Worm (Caenorhabditis elegans): ENCODE results near the gene arl-1.

Gene arl-1

DNA sequence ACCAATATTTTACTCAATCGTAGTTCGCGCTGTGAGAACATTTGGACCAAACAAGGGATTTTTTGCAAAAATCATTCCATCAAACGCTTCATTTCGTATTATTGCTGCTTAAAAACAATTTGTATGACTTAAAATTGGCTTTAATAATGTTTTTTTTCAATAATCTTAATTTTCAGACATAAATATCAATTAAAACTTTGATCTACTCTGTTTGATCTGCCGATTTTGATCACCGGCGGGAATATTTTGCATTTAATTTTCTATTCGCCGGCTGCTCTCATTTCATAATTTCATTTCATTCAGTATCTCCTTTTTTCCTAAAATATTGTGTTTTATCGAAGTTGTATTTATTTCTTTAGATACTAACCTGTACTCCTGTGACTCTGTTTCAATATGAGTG, 6.6 kb upstream of the arl-1 start, which contains the start of gene puf-5:
TSS of gene puf-5 (plus strand) at position 358 of the 400 bp plus-strand sequence.
- no peak for TF ChIP-seq flt-1 (GFP tag; IDR thresholded peaks at IDR 0.05)
- TF ChIP-seq ztf-29 (GFP tag; IDR thresholded peaks at IDR 0.05): no peak
- TF ChIP-seq T22C8.4 (GFP tag; IDR thresholded peaks at IDR 0.05): no peak
- TF ChIP-seq med-1 (GFP tag; optimal IDR thresholded peaks at IDR 0.05; ENCODE audit: insufficient read depth): no peak

DNA sequence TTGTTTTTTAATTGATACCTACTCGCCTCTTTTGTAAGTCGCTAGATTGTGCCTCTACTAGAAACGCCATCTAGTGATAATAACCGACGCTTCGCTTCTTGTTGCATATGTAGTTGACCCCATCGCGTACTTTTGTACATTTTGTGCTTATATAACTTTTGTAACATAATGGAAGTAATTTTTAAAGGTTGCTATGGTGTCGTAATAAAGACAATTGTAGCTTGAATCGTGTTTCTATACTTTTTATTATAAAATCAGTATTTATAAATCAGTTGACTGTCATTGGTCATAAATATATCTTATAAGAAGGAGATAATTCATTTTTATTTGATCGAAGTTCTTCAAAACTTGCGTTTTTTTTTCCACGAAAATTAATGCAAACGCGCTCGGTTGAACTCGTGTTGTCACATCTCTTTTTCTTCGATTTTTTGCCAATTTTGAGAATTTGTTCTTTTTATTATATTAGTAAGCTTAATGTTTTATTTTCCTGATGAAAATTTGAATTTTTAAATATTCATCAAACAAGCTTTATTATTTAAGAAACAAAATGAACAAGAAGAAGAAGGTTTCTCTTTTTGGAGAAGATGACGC, 4.2 kb upstream of the arl-1 start, which contains the start of gene F54C9.9:
TSS of gene F54C9.9 (plus strand) at position 541 of the 591 bp plus-strand sequence.
- TF ChIP-seq cog-1 (tag; optimal IDR thresholded peaks at IDR 0.05): no peak
- no peak for TF ChIP-seq tab-1 (GFP tag; IDR thresholded peaks at IDR 0.05)
- TF ChIP-seq ztf-23 (GFP tag; IDR thresholded peaks at IDR 0.05): no peak
- no peak for TF ChIP-seq ref-1 (GFP tag; conservative IDR thresholded peaks at IDR 0.05)
- TF ChIP-seq flt-1 (GFP tag; IDR thresholded peaks at IDR 0.05): no peak
- no peak for TF ChIP-seq ztf-29 (GFP tag; IDR thresholded peaks at IDR 0.05)
- TF ChIP-seq med-1 (GFP tag; optimal IDR thresholded peaks at IDR 0.05; ENCODE audit: insufficient read depth): no peak
- TF ChIP-seq klf-2 (GFP tag; conservative IDR thresholded peaks at IDR 0.05): no peak
- no peak for TF ChIP-seq T22C8.4 (GFP tag; IDR thresholded peaks at IDR 0.05)

DNA sequence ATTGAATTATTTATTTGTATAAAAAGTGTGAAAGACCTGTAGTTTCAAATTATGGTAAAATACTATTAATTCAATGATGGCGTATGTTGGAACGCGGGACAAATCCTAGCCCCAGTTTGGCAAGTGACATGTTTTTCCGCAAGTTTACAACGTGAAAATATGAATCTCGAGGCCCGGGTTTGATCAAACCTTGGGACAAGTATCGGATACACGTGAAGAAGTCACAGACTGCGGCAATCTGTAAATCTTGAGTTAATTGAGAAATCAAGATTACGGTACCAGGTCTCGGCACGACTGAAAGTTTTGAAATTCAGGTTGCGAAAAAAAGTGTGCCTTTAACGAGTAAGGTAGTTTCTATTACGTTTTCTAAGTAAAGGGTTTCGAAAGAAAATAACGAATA, 1.2 kb downstream of the arl-1 start:
- TF ChIP-seq ztf-29 (GFP tag; IDR thresholded peaks at IDR 0.05) (no peak), ztf-23 (GFP tag; IDR thresholded peaks at IDR 0.05) (no peak)

DNA sequence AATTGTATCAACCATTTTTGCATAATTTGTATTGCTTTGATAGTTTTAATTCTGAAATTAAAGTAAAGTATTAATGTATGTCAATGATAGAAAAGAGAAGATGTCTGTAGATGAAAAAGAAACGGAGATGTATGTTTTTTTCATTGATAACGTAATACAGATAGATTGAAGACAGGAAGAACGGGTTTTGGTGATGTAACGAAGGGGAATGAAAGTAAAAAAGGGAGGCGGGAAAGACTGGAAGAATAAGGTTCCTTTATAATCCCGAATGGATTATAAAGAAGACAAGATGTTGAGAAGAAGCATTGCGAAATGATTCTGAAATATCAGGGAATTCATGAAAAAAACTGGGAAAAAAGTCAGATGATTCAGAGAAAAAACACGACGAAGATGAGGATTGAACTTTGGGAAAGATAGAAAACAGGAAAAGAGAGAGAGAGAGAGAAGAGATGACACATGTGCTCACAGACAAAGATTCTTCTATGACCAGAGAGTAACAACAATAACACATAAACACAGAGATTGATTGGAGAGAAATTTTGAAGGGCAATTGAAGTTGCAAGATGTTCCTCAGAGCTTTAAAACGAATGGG, 3.3 kb downstream of the arl-1 start, which contains the start of gene F54C9.11:
TSS of gene F54C9.11 (minus strand) at position 51 of the 592 bp plus-strand sequence.
- no peak for TF ChIP-seq ztf-23 (GFP tag; IDR thresholded peaks at IDR 0.05)
- TF ChIP-seq cog-1 (tag; optimal IDR thresholded peaks at IDR 0.05): no peak
- no peak for TF ChIP-seq ref-1 (GFP tag; conservative IDR thresholded peaks at IDR 0.05)

DNA sequence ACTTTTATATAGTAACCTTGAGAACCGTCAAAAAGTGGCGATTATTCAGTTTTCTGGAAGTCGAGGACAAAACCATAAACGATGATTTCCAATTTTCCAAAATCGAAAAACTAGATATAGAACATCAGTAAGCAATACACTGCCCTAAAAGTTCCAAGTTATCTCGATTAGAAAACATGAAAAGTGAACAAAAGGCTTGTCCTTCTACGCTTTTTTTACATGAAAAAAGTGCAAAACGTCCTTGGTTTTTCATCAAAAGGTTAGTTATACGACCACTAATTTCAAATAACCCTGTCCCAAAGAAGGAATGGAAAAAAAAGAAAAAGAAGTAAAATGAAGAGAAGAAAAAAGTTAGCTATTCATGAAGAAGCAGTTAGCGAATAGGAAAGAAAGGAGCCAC, 4.1 kb downstream of the arl-1 start:
- TF ChIP-seq med-1 (GFP tag; optimal IDR thresholded peaks at IDR 0.05; ENCODE audit: insufficient read depth) (no peak), ztf-29 (GFP tag; IDR thresholded peaks at IDR 0.05) (no peak), cog-1 (tag; optimal IDR thresholded peaks at IDR 0.05) (no peak), flt-1 (GFP tag; IDR thresholded peaks at IDR 0.05) (no peak), tab-1 (GFP tag; IDR thresholded peaks at IDR 0.05) (no peak), ztf-23 (GFP tag; IDR thresholded peaks at IDR 0.05) (no peak), klf-2 (GFP tag; conservative IDR thresholded peaks at IDR 0.05) (no peak), T22C8.4 (GFP tag; IDR thresholded peaks at IDR 0.05) (no peak), ref-1 (GFP tag; conservative IDR thresholded peaks at IDR 0.05) (no peak)

DNA sequence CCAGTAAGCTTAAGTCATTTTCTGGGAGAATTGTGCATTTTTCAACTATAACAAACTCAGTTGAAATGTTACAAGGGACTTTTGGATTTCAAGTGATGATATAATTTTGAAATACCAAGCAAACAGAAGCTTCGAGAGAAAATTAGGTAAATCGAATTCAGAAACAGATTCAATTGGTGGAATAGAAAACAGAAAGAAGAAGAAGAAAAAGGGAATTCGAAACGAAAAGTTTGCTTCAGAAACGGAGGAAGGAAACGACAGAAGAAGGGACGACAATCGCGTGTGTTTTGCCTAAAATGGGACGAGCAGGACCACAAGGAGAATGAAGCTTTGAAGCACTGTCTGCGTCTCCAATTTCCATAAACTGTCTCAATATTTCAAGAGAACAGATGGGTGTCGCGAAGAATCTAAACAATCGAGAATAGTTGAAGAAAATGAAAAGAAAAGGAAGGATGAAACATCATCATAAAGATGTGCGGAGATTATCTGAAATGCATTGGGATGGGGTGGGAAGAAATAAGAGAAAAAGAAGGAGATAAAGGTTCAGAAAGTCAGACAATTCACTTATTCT, 5.9 kb downstream of the arl-1 start:
- no peak for TF ChIP-seq flt-1 (GFP tag; IDR thresholded peaks at IDR 0.05)
- TF ChIP-seq T22C8.4 (GFP tag; IDR thresholded peaks at IDR 0.05): no peak
- no peak for TF ChIP-seq ztf-29 (GFP tag; IDR thresholded peaks at IDR 0.05)
- no peak for TF ChIP-seq tab-1 (GFP tag; IDR thresholded peaks at IDR 0.05)
- TF ChIP-seq cog-1 (tag; optimal IDR thresholded peaks at IDR 0.05): no peak
- no peak for TF ChIP-seq ztf-23 (GFP tag; IDR thresholded peaks at IDR 0.05)

DNA sequence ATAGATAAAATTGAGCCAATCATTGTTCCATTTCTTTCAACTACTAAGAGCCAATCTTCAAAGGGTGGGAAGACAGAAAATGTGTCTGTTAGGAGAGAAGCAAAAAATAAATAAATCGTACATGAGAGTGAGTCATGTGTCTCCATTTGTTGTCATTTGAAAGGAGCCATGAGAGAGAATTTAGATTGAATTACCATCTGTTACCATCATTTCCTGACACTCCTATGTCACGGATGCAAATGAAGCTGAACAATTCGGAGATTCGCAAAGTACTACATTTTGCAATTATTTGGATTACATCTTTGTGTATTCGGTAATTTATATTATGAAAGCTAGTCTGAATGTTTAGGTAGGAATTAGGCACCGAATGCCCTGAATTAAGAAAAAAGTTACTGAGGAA, 6.6 kb downstream of the arl-1 start:
- TF ChIP-seq tab-1 (GFP tag; IDR thresholded peaks at IDR 0.05) (no peak), T22C8.4 (GFP tag; IDR thresholded peaks at IDR 0.05) (no peak), flt-1 (GFP tag; IDR thresholded peaks at IDR 0.05) (no peak), ztf-29 (GFP tag; IDR thresholded peaks at IDR 0.05) (no peak)

DNA sequence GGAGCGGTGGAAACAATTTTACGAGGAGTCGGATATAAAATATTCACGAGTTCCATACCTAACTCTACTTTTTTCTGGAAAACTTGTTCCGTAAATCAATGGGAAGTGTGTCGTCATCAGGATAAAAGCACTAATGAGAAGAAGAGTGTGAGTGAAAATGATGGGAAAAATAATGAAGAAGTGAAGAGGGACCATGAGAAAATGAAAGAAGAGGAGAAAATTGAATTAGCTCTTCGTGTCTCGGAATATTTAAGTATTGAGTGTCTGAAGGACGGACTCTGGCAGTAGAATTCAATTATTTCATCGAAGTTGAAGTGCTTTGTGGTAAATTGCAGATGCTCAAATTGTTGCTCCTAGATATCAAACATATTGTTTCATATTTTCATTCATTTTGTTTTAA, 7.4 kb downstream of the arl-1 start:
- TF ChIP-seq ztf-23 (GFP tag; IDR thresholded peaks at IDR 0.05) (no peak), ref-1 (GFP tag; conservative IDR thresholded peaks at IDR 0.05) (no peak), klf-2 (GFP tag; conservative IDR thresholded peaks at IDR 0.05) (no peak), tab-1 (GFP tag; IDR thresholded peaks at IDR 0.05) (no peak), flt-1 (GFP tag; IDR thresholded peaks at IDR 0.05) (no peak), cog-1 (tag; optimal IDR thresholded peaks at IDR 0.05) (no peak), ztf-29 (GFP tag; IDR thresholded peaks at IDR 0.05) (no peak), med-1 (GFP tag; optimal IDR thresholded peaks at IDR 0.05; ENCODE audit: insufficient read depth) (no peak), T22C8.4 (GFP tag; IDR thresholded peaks at IDR 0.05) (no peak)

DNA sequence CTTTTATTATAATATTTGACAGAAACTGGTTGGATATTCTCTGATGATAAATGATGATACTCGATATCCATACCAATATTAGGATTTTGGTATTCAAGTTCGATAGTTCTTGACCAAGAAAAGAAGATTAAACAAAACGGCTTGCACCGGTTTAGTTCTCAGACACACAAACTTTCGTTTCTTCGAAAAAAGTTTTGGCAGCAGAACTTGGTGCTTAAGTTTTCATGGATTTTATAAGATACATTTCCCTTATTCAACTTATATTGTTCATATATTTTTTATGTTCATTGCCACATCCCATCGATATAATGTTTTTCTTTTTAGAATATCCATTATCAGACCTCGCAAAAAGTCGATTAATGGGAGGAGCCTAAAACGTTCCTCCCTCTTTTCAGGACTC, 8.9 kb downstream of the arl-1 start, which contains the start of gene aptf-4:
TSS of gene aptf-4 (plus strand) at position 301 of the 400 bp plus-strand sequence.
- TF ChIP-seq ztf-23 (GFP tag; IDR thresholded peaks at IDR 0.05) (no peak), cog-1 (tag; optimal IDR thresholded peaks at IDR 0.05) (no peak), ref-1 (GFP tag; conservative IDR thresholded peaks at IDR 0.05) (no peak), flt-1 (GFP tag; IDR thresholded peaks at IDR 0.05) (no peak), med-1 (GFP tag; optimal IDR thresholded peaks at IDR 0.05; ENCODE audit: insufficient read depth) (no peak), klf-2 (GFP tag; conservative IDR thresholded peaks at IDR 0.05) (no peak), tab-1 (GFP tag; IDR thresholded peaks at IDR 0.05) (no peak), ztf-29 (GFP tag; IDR thresholded peaks at IDR 0.05) (no peak), T22C8.4 (GFP tag; IDR thresholded peaks at IDR 0.05) (no peak)

DNA sequence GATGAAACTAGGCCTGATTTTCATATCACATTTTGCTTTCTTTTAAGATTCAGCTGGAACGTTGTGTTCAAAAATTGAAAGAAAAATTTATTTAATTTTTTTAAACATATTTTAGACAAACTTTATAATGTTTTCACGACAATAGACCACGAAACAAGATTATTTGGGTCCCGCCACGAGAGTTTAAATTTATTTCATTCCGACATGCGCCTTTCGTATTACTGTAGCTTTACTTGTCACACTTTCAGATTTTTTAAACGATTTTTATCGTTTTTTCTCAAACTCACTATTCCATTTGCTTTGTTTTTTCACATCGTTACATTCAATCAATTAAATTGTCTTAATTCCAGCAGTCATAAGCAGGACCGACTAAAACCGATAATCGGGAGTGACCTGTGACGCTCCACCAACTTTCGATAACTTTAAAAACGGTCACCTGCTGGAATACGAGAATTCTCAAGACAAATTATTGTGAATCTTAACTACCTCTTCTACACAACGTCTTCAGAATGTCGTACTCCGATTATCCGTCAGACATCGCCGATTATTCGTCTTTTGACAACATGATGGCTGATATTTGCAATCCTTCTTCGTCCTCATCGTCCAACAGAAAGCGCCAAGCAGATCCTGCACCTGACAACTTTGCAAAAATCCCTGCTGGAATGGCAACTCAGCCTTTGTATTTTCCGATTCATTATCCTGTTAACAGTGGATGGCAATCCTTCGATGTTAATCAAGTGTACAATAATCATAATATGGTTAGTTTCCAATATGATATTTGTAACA, 12.2 kb downstream of the arl-1 start, which contains the start of gene aptf-3:
TSS of gene aptf-3 (plus strand) at position 351 of the 786 bp plus-strand sequence.
- TF ChIP-seq cog-1 (tag; optimal IDR thresholded peaks at IDR 0.05): no peak
- no peak for TF ChIP-seq klf-2 (GFP tag; conservative IDR thresholded peaks at IDR 0.05)
- no peak for TF ChIP-seq T22C8.4 (GFP tag; IDR thresholded peaks at IDR 0.05)

Data from whole organism, midembryonic.